Fruit fly (Drosophila melanogaster) whole organism, prepupa: ENCODE data around the gene CG42812.

Experiments used
- Blimp-1 ChIP-seq: fragments of 200-800 bp; sonication (Bioruptor generic); optimal IDR thresholded peaks from 3 replicates; lab custom pipeline; 2017; ENCODE audit warnings: missing biosample characterization, missing genetic modification characterization, mild to moderate bottlenecking, moderate library complexity, missing genetic modification reagents
- CG6163 ChIP-seq: fragments of 200-800 bp; sonication (Bioruptor generic); IDR thresholded peaks from 3 replicates; pipeline ENCODE4 v1.3.6; 2022; ENCODE audit warnings: missing biosample characterization, missing genetic modification characterization
- CG9139 ChIP-seq: fragments of 200-800 bp; sonication (Bioruptor generic); optimal IDR thresholded peaks from 3 replicates; lab custom pipeline; 2017; ENCODE audit warnings: missing biosample characterization, mild to moderate bottlenecking, missing genetic modification characterization
- Ets21C ChIP-seq: fragments of 200-800 bp; sonication (Bioruptor generic); optimal IDR thresholded peaks from 3 replicates; lab custom pipeline; 2016; ENCODE audit warnings: missing biosample characterization, missing genetic modification characterization
- Ets96B ChIP-seq: fragments of 200-800 bp; optimal IDR thresholded peaks from 2 replicates; lab custom pipeline; 2019; ENCODE audit warnings: missing biosample characterization, mild to moderate bottlenecking, missing genetic modification characterization, moderate library complexity
- Hr39 ChIP-seq: fragments of 200-800 bp; sonication (Bioruptor generic); optimal IDR thresholded peaks from 2 replicates; lab custom pipeline; 2016; ENCODE audit warnings: missing biosample characterization, missing genetic modification characterization
- fd59A ChIP-seq: fragments of 200-800 bp; sonication (Bioruptor generic); optimal IDR thresholded peaks from 2 replicates; lab custom pipeline; 2017; ENCODE audit warnings: missing biosample characterization, mild to moderate bottlenecking, missing genetic modification characterization, missing genetic modification reagents

DNA sequence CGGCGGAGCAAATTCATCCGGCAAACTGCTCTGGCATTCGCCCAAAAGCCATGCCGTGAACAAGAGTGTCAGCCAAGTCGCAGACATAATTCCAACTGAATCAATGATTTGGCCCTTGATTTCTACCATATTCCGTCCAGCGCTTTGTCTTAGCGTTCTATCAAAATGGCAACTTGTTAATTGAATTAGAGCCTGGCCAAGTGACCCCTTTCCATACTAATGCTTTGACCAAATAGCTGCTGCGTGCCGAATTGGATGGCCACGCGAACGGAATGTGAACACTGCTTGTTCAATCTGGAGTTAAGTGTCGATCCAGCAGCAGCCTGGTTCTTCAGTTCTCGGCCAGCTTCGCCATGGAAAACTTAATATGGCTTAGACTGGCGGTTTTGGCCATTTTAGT is 22.3 kb upstream of the CG42812 start, which contains the start of the genes CG5768 and CG13615:
- TF ChIP-seq Ets21C (GFP tag; lab: Kevin White, UChicago) (no peak), fd59A (GFP tag; lab: Kevin White, UChicago) (no peak), Blimp-1 (GFP tag; lab: Kevin White, UChicago) (no peak), Ets96B (tag; lab: Kevin White, UChicago) (no peak), Hr39 (GFP tag; lab: Kevin White, UChicago) (no peak), CG6163 (GFP tag; lab: Robert Waterston, UW) (no peak), CG9139 (GFP tag; lab: Kevin White, UChicago) (no peak)
